Worm (Caenorhabditis elegans): ENCODE data around the gene abcx-1.

Gene abcx-1

DNA sequence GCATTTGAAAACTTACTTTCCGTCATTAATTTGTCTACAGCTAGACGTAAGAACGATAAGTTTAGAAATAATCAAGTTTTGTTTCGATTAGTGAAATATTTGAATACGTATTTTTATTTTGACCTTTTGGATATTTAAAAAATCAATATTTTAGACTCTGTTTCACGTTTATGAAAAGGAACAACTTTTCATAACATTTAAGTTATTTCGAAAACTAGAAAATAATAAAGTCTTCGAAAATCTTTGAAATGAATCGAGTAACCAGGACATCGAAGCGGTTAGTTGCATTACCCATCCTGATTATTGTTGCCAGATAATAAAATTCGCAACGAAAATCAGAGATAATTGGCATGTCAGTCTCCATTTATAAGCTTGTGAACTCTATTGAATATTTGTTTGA lies 49.3 kb downstream of the abcx-1 start, which contains the start of gene C56C10.6:
Gene C56C10.6 (minus strand): TSS at position 101 of the 400 bp plus-strand sequence.
- TF ChIP-seq him-1 (tag; optimal IDR thresholded peaks at IDR 0.05) (no peak), dao-5 (tag; optimal IDR thresholded peaks at IDR 0.05) (no peak), W03F9.2 (tag; optimal IDR thresholded peaks at IDR 0.05) (no peak)

DNA sequence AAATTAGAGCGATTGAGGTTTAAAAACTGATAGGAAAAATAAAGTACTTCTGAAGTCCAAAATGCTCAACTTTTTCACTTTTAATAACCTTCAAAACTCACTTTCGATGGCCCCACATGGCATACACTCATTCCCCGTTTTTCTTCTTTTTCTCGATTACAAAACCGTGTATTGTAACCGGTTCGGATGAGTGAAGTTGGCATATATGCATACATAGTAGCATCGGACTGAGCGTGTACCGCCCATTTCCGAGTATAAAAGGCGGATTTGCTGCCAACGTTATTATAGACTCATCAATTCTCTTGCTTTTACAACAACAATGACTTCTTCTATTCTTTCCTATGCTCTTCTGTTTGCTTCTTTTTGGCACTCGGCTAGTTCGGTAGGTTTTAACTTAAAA lies 50.8 kb downstream of the abcx-1 start, which contains the start of gene C56C10.4:
Gene C56C10.4 (plus strand): TSS at position 301 of the 400 bp plus-strand sequence.
- no peak for TF ChIP-seq dao-5 (tag; optimal IDR thresholded peaks at IDR 0.05)
- no peak for TF ChIP-seq W03F9.2 (tag; optimal IDR thresholded peaks at IDR 0.05)
- no peak for TF ChIP-seq him-1 (tag; optimal IDR thresholded peaks at IDR 0.05)

Measured in whole organism, L4/young adult.